Worm (Caenorhabditis elegans): ENCODE results near the gene B0001.5.

DNA sequence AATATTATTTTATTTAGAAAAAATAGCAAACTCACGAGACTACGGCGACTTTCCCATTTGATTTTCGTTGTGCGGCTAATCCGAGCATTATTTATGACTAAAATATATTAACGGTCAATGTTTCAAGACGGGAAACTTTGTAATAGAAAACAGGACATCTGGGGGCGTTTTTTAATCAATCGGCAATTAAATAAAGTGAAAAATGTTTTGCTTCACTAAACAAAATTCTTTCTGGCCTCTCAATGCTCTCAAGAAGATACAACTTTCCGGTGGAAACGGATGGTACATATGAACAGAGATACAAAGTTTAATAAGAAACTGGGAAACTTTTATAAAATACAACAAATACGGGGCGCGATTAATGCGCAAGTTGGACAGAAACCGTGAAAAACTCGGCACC lies 7.7 kb upstream of the B0001.5 start, which contains the start of gene B0001.2:
- TF ChIP-seq duxl-1 (tag; optimal IDR thresholded peaks at IDR 0.05; ENCODE audit: poor library complexity) (no peak), fkh-10 (GFP tag; optimal IDR thresholded peaks at IDR 0.05) (no peak), nhr-77 (tag; optimal IDR thresholded peaks at IDR 0.05) (no peak), fos-1 (tag; optimal IDR thresholded peaks at IDR 0.05) (no peak), ama-1 (optimal IDR thresholded peaks at IDR 0.05) (no peak), unc-62 (GFP tag; optimal IDR thresholded peaks at IDR 0.05 in 1 of 2) (no peak), unc-62 (tag; optimal IDR thresholded peaks at IDR 0.05) (no peak), pqm-1 (tag; optimal IDR thresholded peaks at IDR 0.05) (no peak), daf-12 (tag; optimal IDR thresholded peaks at IDR 0.05) (no peak), nhr-28 (tag; optimal IDR thresholded peaks at IDR 0.05) (no peak), snpc-1.2 (GFP tag; IDR thresholded peaks at IDR 0.05) (no peak), hlh-30 (tag; optimal IDR thresholded peaks at IDR 0.05; ENCODE audit: insufficient read depth) (no peak), D1046.2 (GFP tag; IDR thresholded peaks at IDR 0.05) (no peak), egl-27 (tag; optimal IDR thresholded peaks at IDR 0.05) (no peak), madf-9 (GFP tag; conservative IDR thresholded peaks at IDR 0.05) (no peak)
